Fruit fly (Drosophila melanogaster) whole organism, embryonic: ENCODE results near the gene CG17233.

Experiments used
- B-H1 ChIP-seq: fragments of 200-800 bp; sonication (Bioruptor generic); IDR thresholded peaks from 3 replicates; pipeline ENCODE4 v1.3.6; 2022; ENCODE audit warnings: missing biosample characterization, missing genetic modification characterization
- CG10321 ChIP-seq: fragments of 200-800 bp; sonication (Bioruptor generic); IDR thresholded peaks from 2 replicates; pipeline ENCODE4 v1.3.6; 2022; ENCODE audit warnings: missing biosample characterization, missing genetic modification characterization
- CG10959 ChIP-seq: fragments of 200-800 bp; sonication (Bioruptor generic); IDR thresholded peaks from 2 replicates; pipeline ENCODE4 v1.3.6; 2022; ENCODE audit warnings: missing biosample characterization, missing genetic modification characterization
- CG11560 ChIP-seq: fragments of 200-800 bp; sonication (Bioruptor generic); IDR thresholded peaks from 3 replicates; pipeline ENCODE4 v1.3.6; 2022; ENCODE audit warnings: missing biosample characterization, missing genetic modification characterization
- CG13424 ChIP-seq: fragments of 200-800 bp; sonication (Bioruptor generic); optimal IDR thresholded peaks from 2 replicates; lab custom pipeline; 2019; ENCODE audit warnings: missing biosample characterization, mild to moderate bottlenecking, missing genetic modification characterization, moderate library complexity
- CG13894 ChIP-seq: fragments of 200-800 bp; sonication (Bioruptor generic); optimal IDR thresholded peaks from 3 replicates; lab custom pipeline; 2018; ENCODE audit warnings: missing biosample characterization, mild to moderate bottlenecking, missing genetic modification characterization, moderate library complexity
- CG14014 ChIP-seq: fragments of 200-800 bp; sonication (Bioruptor generic); IDR thresholded peaks from 2 replicates; pipeline ENCODE4 v1.3.6; 2022; ENCODE audit warnings: missing biosample characterization, missing genetic modification characterization
- CG14860 ChIP-seq: fragments of 200-800 bp; sonication (Bioruptor generic); IDR thresholded peaks from 3 replicates; pipeline ENCODE4 v1.3.6; 2022; ENCODE audit warnings: missing biosample characterization, missing genetic modification characterization; ENCODE audit not compliant: partially characterized antibody
- CG17568 ChIP-seq: fragments of 200-800 bp; sonication (Bioruptor generic); optimal IDR thresholded peaks from 2 replicates; lab custom pipeline; 2018; ENCODE audit warnings: missing biosample characterization, mild to moderate bottlenecking, missing genetic modification characterization, moderate library complexity
- CG17829 ChIP-seq: fragments of 200-800 bp; optimal IDR thresholded peaks from 2 replicates; lab custom pipeline; 2019; ENCODE audit warnings: missing biosample characterization, mild to moderate bottlenecking, missing genetic modification characterization, moderate library complexity
- CG18476 ChIP-seq: fragments of 200-800 bp; sonication (Bioruptor generic); optimal IDR thresholded peaks from 2 replicates; lab custom pipeline; 2016; ENCODE audit warnings: missing biosample characterization, mild to moderate bottlenecking, missing genetic modification characterization
- CG34422 ChIP-seq: fragments of 200-800 bp; sonication (Bioruptor generic); IDR thresholded peaks from 3 replicates; pipeline ENCODE4 v1.3.6; 2022; ENCODE audit warnings: missing biosample characterization, missing genetic modification characterization
- CG4328 ChIP-seq: fragments of 200-800 bp; sonication (Bioruptor generic); optimal IDR thresholded peaks from 3 replicates; lab custom pipeline; 2017; ENCODE audit warnings: missing biosample characterization, missing genetic modification reagents, missing genetic modification characterization
- CG4730 ChIP-seq: fragments of 200-800 bp; sonication (Bioruptor generic); IDR thresholded peaks from 2 replicates; pipeline ENCODE4 v1.3.6; 2022; ENCODE audit warnings: missing biosample characterization, missing genetic modification characterization
- CG5180 ChIP-seq: fragments of 200-800 bp; sonication (Bioruptor generic); optimal IDR thresholded peaks from 3 replicates; lab custom pipeline; 2017; ENCODE audit warnings: missing biosample characterization, missing genetic modification characterization, mild to moderate bottlenecking, moderate library complexity, missing genetic modification reagents
- CG6765 ChIP-seq: fragments of 200-800 bp; sonication (Bioruptor generic); optimal IDR thresholded peaks from 3 replicates; lab custom pipeline; 2017; ENCODE audit warnings: missing biosample characterization, mild to moderate bottlenecking, missing genetic modification characterization
- CG7839 ChIP-seq: fragments of 200-800 bp; sonication (Bioruptor generic); optimal IDR thresholded peaks from 3 replicates; lab custom pipeline; 2018; ENCODE audit warnings: missing biosample characterization, mild to moderate bottlenecking, missing genetic modification characterization, moderate library complexity
- CG9215 ChIP-seq: fragments of 200-800 bp; sonication (Bioruptor generic); IDR thresholded peaks from 2 replicates; pipeline ENCODE4 v1.3.6; 2022; ENCODE audit warnings: missing biosample characterization, missing genetic modification characterization
- CHES-1-like ChIP-seq: fragments of 200-800 bp; sonication (Bioruptor generic); optimal IDR thresholded peaks from 2 replicates; lab custom pipeline; 2016; ENCODE audit warnings: missing biosample characterization, missing genetic modification characterization
- Dfd ChIP-seq, 2 experiments: fragments of >200 bp; optimal IDR thresholded peaks; 2 replicates each; lab custom pipeline; 2017; ENCODE audit warnings: missing biosample characterization in 2 of 2, missing genetic modification characterization in 2 of 2
- Eip74EF ChIP-seq, 2 experiments: fragments of 200-800 bp in 1 of 2; fragments of >200 bp in 1 of 2; sonication (Bioruptor generic) in 1 of 2; optimal IDR thresholded peaks; 2 replicates each; lab custom pipeline; 2017 to 2019; ENCODE audit warnings: missing biosample characterization in 2 of 2, missing genetic modification characterization in 2 of 2, mild to moderate bottlenecking in 1 of 2, moderate library complexity in 1 of 2
- Hmr ChIP-seq: fragments of 200-800 bp; sonication (Bioruptor generic); optimal IDR thresholded peaks from 3 replicates; lab custom pipeline; 2017; ENCODE audit warnings: mild to moderate bottlenecking, missing biosample characterization, missing genetic modification reagents, missing genetic modification characterization
- Lpt ChIP-seq: fragments of >200 bp; optimal IDR thresholded peaks from 2 replicates; lab custom pipeline; 2018; ENCODE audit warnings: missing biosample characterization, missing genetic modification characterization
- MESR4 ChIP-seq: fragments of 200-800 bp; sonication (Bioruptor generic); optimal IDR thresholded peaks from 2 replicates; lab custom pipeline; 2018; ENCODE audit warnings: missing biosample characterization, mild to moderate bottlenecking, missing genetic modification characterization, moderate library complexity
- NC2β ChIP-seq: fragments of 200-800 bp; sonication (Bioruptor generic); optimal IDR thresholded peaks from 2 replicates; lab custom pipeline; 2016; ENCODE audit warnings: missing biosample characterization, missing genetic modification characterization
- Ravus ChIP-seq: fragments of 200-800 bp; sonication (Bioruptor generic); IDR thresholded peaks from 2 replicates; pipeline ENCODE4 v1.3.6; 2022; ENCODE audit warnings: missing biosample characterization, missing genetic modification characterization
- Side ChIP-seq: fragments of 200-800 bp; sonication (Bioruptor generic); optimal IDR thresholded peaks from 2 replicates; lab custom pipeline; 2016; ENCODE audit warnings: missing biosample characterization, missing genetic modification characterization
- Sry-β ChIP-seq: fragments of 200-800 bp; sonication (Bioruptor generic); optimal IDR thresholded peaks from 2 replicates; lab custom pipeline; 2018; ENCODE audit warnings: missing biosample characterization, mild to moderate bottlenecking, missing genetic modification characterization, moderate library complexity
- Stat92E ChIP-seq, 3 experiments: fragments of >200 bp in 2 of 3; fragments of 200-800 bp in 1 of 3; sonication (Bioruptor generic) in 1 of 3; optimal IDR thresholded peaks; 2 replicates each; lab custom pipeline; 2017 to 2019; ENCODE audit warnings: missing biosample characterization in 3 of 3, missing genetic modification characterization in 3 of 3, mild to moderate bottlenecking in 1 of 3, moderate library complexity in 1 of 3
- Taf1 ChIP-seq: fragments of 200-800 bp; sonication (Bioruptor generic); IDR thresholded peaks from 2 replicates; pipeline ENCODE4 v1.3.6; 2022; ENCODE audit warnings: missing biosample characterization, missing genetic modification characterization
- bbx ChIP-seq: fragments of 200-800 bp; sonication (Bioruptor generic); IDR thresholded peaks from 2 replicates; pipeline ENCODE4 v1.3.6; 2022; ENCODE audit warnings: missing biosample characterization, missing genetic modification characterization; ENCODE audit not compliant: partially characterized antibody
- bsh ChIP-seq, 2 experiments: fragments of 200-800 bp; sonication (Bioruptor generic); optimal IDR thresholded peaks; 2 replicates each; lab custom pipeline; 2017 to 2018; ENCODE audit warnings: mild to moderate bottlenecking in 2 of 2, missing biosample characterization in 2 of 2, missing genetic modification characterization in 2 of 2, moderate library complexity in 1 of 2
- gsb-n ChIP-seq: fragments of 200-800 bp; sonication (Bioruptor generic); optimal IDR thresholded peaks from 3 replicates; lab custom pipeline; 2018; ENCODE audit warnings: missing biosample characterization, mild to moderate bottlenecking, missing genetic modification characterization
- insv ChIP-seq, 2 experiments: fragments of 200-800 bp; sonication (Bioruptor generic); optimal IDR thresholded peaks; 3 replicates each; lab custom pipeline; 2016 to 2018; ENCODE audit warnings: missing biosample characterization in 2 of 2, missing genetic modification characterization in 2 of 2
- luna ChIP-seq: fragments of 200-800 bp; sonication (Bioruptor generic); optimal IDR thresholded peaks from 2 replicates; lab custom pipeline; 2016; ENCODE audit warnings: missing biosample characterization, missing genetic modification characterization
- maf-S ChIP-seq: fragments of 200-800 bp; sonication (Bioruptor generic); optimal IDR thresholded peaks from 2 replicates; lab custom pipeline; 2016; ENCODE audit warnings: missing biosample characterization, missing genetic modification characterization
- odd ChIP-seq: fragments of 200-800 bp; sonication (Bioruptor generic); optimal IDR thresholded peaks from 2 replicates; lab custom pipeline; 2017; ENCODE audit warnings: missing biosample characterization, mild to moderate bottlenecking, missing genetic modification characterization
- p53 ChIP-seq: fragments of 200-800 bp; sonication (Bioruptor generic); optimal IDR thresholded peaks from 2 replicates; lab custom pipeline; 2016; ENCODE audit warnings: missing biosample characterization, missing genetic modification characterization
- pho ChIP-seq: fragments of 200-800 bp; sonication (Bioruptor generic); optimal IDR thresholded peaks from 2 replicates; lab custom pipeline; 2016; ENCODE audit warnings: missing biosample characterization, missing genetic modification characterization
- pita ChIP-seq: fragments of 200-800 bp; sonication (Bioruptor generic); optimal IDR thresholded peaks from 2 replicates; lab custom pipeline; 2017; ENCODE audit warnings: missing biosample characterization, mild to moderate bottlenecking, missing genetic modification characterization
- prd ChIP-seq, 3 experiments: fragments of >200 bp in 2 of 3; fragments of 200-800 bp in 1 of 3; sonication (Bioruptor generic) in 1 of 3; optimal IDR thresholded peaks in 2 of 3; IDR thresholded peaks in 1 of 3; 2 replicates in 2 of 3; 3 replicates in 1 of 3; pipeline versions ENCODE4 v1.3.6 to Lab custom; 2017 to 2022; ENCODE audit warnings: missing biosample characterization in 1 of 3, missing genetic modification characterization in 1 of 3
- psq ChIP-seq: fragments of 200-800 bp; sonication (Bioruptor generic); optimal IDR thresholded peaks from 2 replicates; lab custom pipeline; 2017; ENCODE audit warnings: missing biosample characterization, missing genetic modification characterization
- pum ChIP-seq: fragments of 200-800 bp; sonication (Bioruptor generic); optimal IDR thresholded peaks from 2 replicates; lab custom pipeline; 2016; ENCODE audit warnings: missing biosample characterization, missing genetic modification characterization
- row ChIP-seq: fragments of 200-800 bp; sonication (Bioruptor generic); IDR thresholded peaks from 3 replicates; pipeline ENCODE4 v1.3.6; 2022; ENCODE audit warnings: missing biosample characterization, missing genetic modification characterization
- schlank ChIP-seq: fragments of 200-800 bp; sonication (Bioruptor generic); optimal IDR thresholded peaks from 2 replicates; lab custom pipeline; 2018; ENCODE audit warnings: missing biosample characterization, mild to moderate bottlenecking, missing genetic modification characterization
- sim ChIP-seq: fragments of 200-800 bp; sonication (Bioruptor generic); IDR thresholded peaks from 2 replicates; pipeline ENCODE4 v1.3.6; 2022; ENCODE audit warnings: missing biosample characterization, missing genetic modification characterization
- z ChIP-seq: fragments of 200-800 bp; sonication (Bioruptor generic); IDR thresholded peaks from 3 replicates; pipeline ENCODE4 v1.3.6; 2022; ENCODE audit warnings: missing biosample characterization, missing genetic modification characterization

Gene CG17233

dm6 chr3L:20241987-20242982 is 582 bp upstream of the CG17233 start (continued):
- TF ChIP-seq CG17568 (GFP tag; lab: Kevin White, UChicago), result no peak
- no peak for TF ChIP-seq Side
- peak; percentile 43; the same call in 1 of the 2 replicates for TF ChIP-seq CG14014 (GFP tag; lab: Robert Waterston, UW)
- no peak for TF ChIP-seq z (GFP tag; lab: Robert Waterston, UW)
- TF ChIP-seq bsh (GFP tag; optimal IDR thresholded peaks at IDR 0.05; lab: Kevin White, UChicago), result peak in 1 of 2 experiments; percentile 49
- TF ChIP-seq CHES-1-like, result no peak
- TF ChIP-seq luna (GFP tag; lab: Kevin White, UChicago), result no peak
- TF ChIP-seq Hmr (GFP tag; lab: Kevin White, UChicago), result peak; percentile 61
- TF ChIP-seq CG10321 (GFP tag; lab: Robert Waterston, UW), result no peak; the same call in 1 of the 2 replicates
- TF ChIP-seq Sry-β (GFP tag; lab: Kevin White, UChicago), result no peak
- TF ChIP-seq pita (GFP tag; lab: Kevin White, UChicago), result no peak
- TF ChIP-seq bbx (GFP tag; lab: Robert Waterston, UW), result peak; percentile 57
- no peak for TF ChIP-seq Taf1
- TF ChIP-seq Ravus (GFP tag; lab: Robert Waterston, UW), result no peak
- TF ChIP-seq Stat92E (GFP tag; optimal IDR thresholded peaks at IDR 0.05; lab: Kevin White, UChicago), result no peak
- peak; percentile 11 for TF ChIP-seq pho (GFP tag; lab: Kevin White, UChicago)
- peak; percentile 48; the same call in 1 of the 2 replicates for TF ChIP-seq CG4730
- peak; percentile 34 for TF ChIP-seq CG17829 (tag; lab: Kevin White, UChicago)
- TF ChIP-seq CG9215 (GFP tag; lab: Robert Waterston, UW), result peak; percentile 48; the same call in 1 of the 2 replicates
- no peak for TF ChIP-seq odd (GFP tag; lab: Kevin White, UChicago)
- TF ChIP-seq CG13424 (tag; lab: Kevin White, UChicago), result peak; percentile 75
- TF ChIP-seq CG4328, result peak; percentile 51
- TF ChIP-seq B-H1, result no peak; the same call in 1 of the 3 replicates
- TF ChIP-seq CG34422, result peak; percentile 80
- no peak; the same call in 2 of the 3 replicates for TF ChIP-seq CG11560 (tag; lab: Robert Waterston, UW)
- peak; percentile 13 for TF ChIP-seq psq (GFP tag; lab: Kevin White, UChicago)
- TF ChIP-seq Lpt (GFP tag; lab: Kevin White, UChicago), result no peak
- no peak for TF ChIP-seq prd (optimal IDR thresholded peaks at IDR 0.05; lab: Kevin White, UChicago)
- TF ChIP-seq prd (GFP tag; IDR thresholded peaks at IDR 0.05; lab: Robert Waterston, UW), result peak; percentile 77
- no peak for TF ChIP-seq NC2β
- TF ChIP-seq p53 (GFP tag; lab: Kevin White, UChicago), result no peak
- TF ChIP-seq CG6765 (GFP tag; lab: Kevin White, UChicago), result peak; percentile 9
- no peak for TF ChIP-seq CG10959
- peak; percentile 10 for TF ChIP-seq CG5180 (GFP tag; lab: Kevin White, UChicago)
- no peak for TF ChIP-seq maf-S (GFP tag; lab: Kevin White, UChicago)
- TF ChIP-seq CG18476 (GFP tag; lab: Kevin White, UChicago), result peak; percentile 18
- TF ChIP-seq pum, result no peak
- TF ChIP-seq insv (GFP tag; optimal IDR thresholded peaks at IDR 0.05; lab: Kevin White, UChicago), result peak in 1 of 2 experiments; percentile 23
- peak in 1 of 2 experiments; percentile 0 for TF ChIP-seq Eip74EF (GFP tag; optimal IDR thresholded peaks at IDR 0.05; lab: Kevin White, UChicago)
- peak; percentile 66 for TF ChIP-seq CG7839 (tag; lab: Kevin White, UChicago)
- peak; percentile 58; the same call in 2 of the 3 replicates for TF ChIP-seq CG14860 (GFP tag; lab: Robert Waterston, UW)
- peak; percentile 94 for TF ChIP-seq MESR4
- TF ChIP-seq CG13894 (tag; lab: Kevin White, UChicago), result peak; percentile 14
- peak; percentile 87 for TF ChIP-seq row (GFP tag; lab: Robert Waterston, UW)
- TF ChIP-seq Dfd (GFP tag; optimal IDR thresholded peaks at IDR 0.05; lab: Kevin White, UChicago), result no peak
- TF ChIP-seq gsb-n (tag; lab: Kevin White, UChicago), result no peak
- 0 out of 2 replicates have a peak, but pooled peaks have one; percentile 7 for TF ChIP-seq sim
- peak; percentile 33 for TF ChIP-seq schlank (tag; lab: Kevin White, UChicago)
